Fruit fly (Drosophila melanogaster) whole organism, embryonic: ENCODE measurements around the gene tai.

Source experiments
- BEAF-32 ChIP-seq: fragments of 200-800 bp; sonication (Bioruptor generic); optimal IDR thresholded peaks from 3 replicates; lab custom pipeline; 2017; ENCODE audit warnings: missing biosample characterization, missing genetic modification characterization, mild to moderate bottlenecking, moderate library complexity, missing genetic modification reagents
- CG10209 ChIP-seq: fragments of 200-800 bp; sonication (Bioruptor generic); optimal IDR thresholded peaks from 3 replicates; lab custom pipeline; 2017; ENCODE audit warnings: missing biosample characterization, mild to moderate bottlenecking, missing genetic modification characterization, missing genetic modification reagents
- CG1024 ChIP-seq: fragments of 200-800 bp; sonication (Bioruptor generic); IDR thresholded peaks from 2 replicates; pipeline ENCODE4 v1.3.6; 2022; ENCODE audit warnings: missing biosample characterization, missing genetic modification characterization
- CG10654 ChIP-seq: fragments of 200-800 bp; sonication (Bioruptor generic); optimal IDR thresholded peaks from 2 replicates; lab custom pipeline; 2016; ENCODE audit warnings: missing biosample characterization, missing genetic modification characterization
- CG10959 ChIP-seq: fragments of 200-800 bp; sonication (Bioruptor generic); IDR thresholded peaks from 2 replicates; pipeline ENCODE4 v1.3.6; 2022; ENCODE audit warnings: missing biosample characterization, missing genetic modification characterization
- CG11696 ChIP-seq: fragments of 200-800 bp; sonication (Bioruptor generic); IDR thresholded peaks from 2 replicates; pipeline ENCODE4 v1.3.6; 2022; ENCODE audit warnings: missing biosample characterization, missing genetic modification characterization
- CG13624 ChIP-seq: fragments of 200-800 bp; sonication (Bioruptor generic); optimal IDR thresholded peaks from 2 replicates; lab custom pipeline; 2016; ENCODE audit warnings: missing biosample characterization, missing genetic modification characterization
- CG15011 ChIP-seq: fragments of 200-800 bp; sonication (Bioruptor generic); optimal IDR thresholded peaks from 3 replicates; lab custom pipeline; 2018; ENCODE audit warnings: missing biosample characterization, mild to moderate bottlenecking, missing genetic modification characterization
- CG17328 ChIP-seq: fragments of 200-800 bp; sonication (Bioruptor generic); IDR thresholded peaks from 2 replicates; pipeline ENCODE4 v1.3.6; 2022; ENCODE audit warnings: missing biosample characterization, missing genetic modification characterization
- CG2116 ChIP-seq: fragments of 200-800 bp; sonication (Bioruptor generic); optimal IDR thresholded peaks from 3 replicates; lab custom pipeline; 2018; ENCODE audit warnings: missing biosample characterization, mild to moderate bottlenecking, missing genetic modification characterization
- CG2678 ChIP-seq: fragments of 200-800 bp; sonication (Bioruptor generic); optimal IDR thresholded peaks from 3 replicates; lab custom pipeline; 2019; ENCODE audit warnings: missing biosample characterization, mild to moderate bottlenecking, missing genetic modification characterization, moderate library complexity
- CG30403 ChIP-seq: fragments of 200-800 bp; sonication (Bioruptor generic); optimal IDR thresholded peaks from 3 replicates; lab custom pipeline; 2016; ENCODE audit warnings: missing biosample characterization, missing genetic modification characterization
- CG3407 ChIP-seq: fragments of 200-800 bp; sonication (Bioruptor generic); optimal IDR thresholded peaks from 2 replicates; lab custom pipeline; 2018; ENCODE audit warnings: missing biosample characterization, mild to moderate bottlenecking, missing genetic modification characterization
- CG3726 ChIP-seq: fragments of 200-800 bp; sonication (Bioruptor generic); IDR thresholded peaks from 3 replicates; pipeline ENCODE4, ENCODE4 v1.3.6; 2022; ENCODE audit warnings: missing biosample characterization, missing genetic modification characterization
- CG7963 ChIP-seq: fragments of 200-800 bp; sonication (Bioruptor generic); IDR thresholded peaks from 3 replicates; pipeline ENCODE4 v1.3.6; 2022; ENCODE audit warnings: missing biosample characterization, missing genetic modification characterization; ENCODE audit not compliant: partially characterized antibody
- CG8089 ChIP-seq: fragments of 200-800 bp; sonication (Bioruptor generic); optimal IDR thresholded peaks from 3 replicates; lab custom pipeline; 2016; ENCODE audit warnings: missing biosample characterization, missing genetic modification characterization
- CG8281 ChIP-seq: fragments of 200-800 bp; sonication (Bioruptor generic); optimal IDR thresholded peaks from 2 replicates; lab custom pipeline; 2018; ENCODE audit warnings: missing biosample characterization, mild to moderate bottlenecking, missing genetic modification characterization, moderate library complexity
- CG9817 ChIP-seq: fragments of 200-800 bp; sonication (Bioruptor generic); optimal IDR thresholded peaks from 2 replicates; lab custom pipeline; 2018; ENCODE audit warnings: missing biosample characterization, mild to moderate bottlenecking, missing genetic modification characterization, moderate library complexity
- CHES-1-like ChIP-seq: fragments of 200-800 bp; sonication (Bioruptor generic); optimal IDR thresholded peaks from 2 replicates; lab custom pipeline; 2016; ENCODE audit warnings: missing biosample characterization, missing genetic modification characterization
- Dp ChIP-seq: fragments of 200-800 bp; sonication (Bioruptor generic); optimal IDR thresholded peaks from 2 replicates; lab custom pipeline; 2018; ENCODE audit warnings: missing biosample characterization, mild to moderate bottlenecking, missing genetic modification characterization, moderate library complexity
- Elba2 ChIP-seq: fragments of 200-800 bp; sonication (Bioruptor generic); optimal IDR thresholded peaks from 3 replicates; lab custom pipeline; 2016; ENCODE audit warnings: missing biosample characterization, missing genetic modification characterization
- Hr78 ChIP-seq, 2 experiments: fragments of 200-800 bp in 1 of 2; fragments of >200 bp in 1 of 2; sonication (Bioruptor generic) in 1 of 2; optimal IDR thresholded peaks; 2 replicates each; lab custom pipeline; 2017 to 2019; ENCODE audit warnings: missing biosample characterization in 2 of 2, missing genetic modification characterization in 2 of 2, mild to moderate bottlenecking in 1 of 2, moderate library complexity in 1 of 2
- Mad ChIP-seq: fragments of 200-800 bp; sonication (Bioruptor generic); optimal IDR thresholded peaks from 2 replicates; lab custom pipeline; 2016; ENCODE audit warnings: missing biosample characterization, missing genetic modification characterization
- Nf-YC ChIP-seq: fragments of 200-800 bp; optimal IDR thresholded peaks from 3 replicates; lab custom pipeline; 2019; ENCODE audit warnings: missing biosample characterization, mild to moderate bottlenecking, missing genetic modification characterization, moderate library complexity
- Optix ChIP-seq: fragments of 200-800 bp; sonication (Bioruptor generic); IDR thresholded peaks from 3 replicates; pipeline ENCODE4 v1.3.6; 2022; ENCODE audit warnings: missing biosample characterization, missing genetic modification characterization
- Poxn ChIP-seq: fragments of 200-800 bp; sonication (Bioruptor generic); IDR thresholded peaks from 2 replicates; pipeline ENCODE4 v1.3.6; 2022; ENCODE audit warnings: missing biosample characterization, missing genetic modification characterization
- Scr ChIP-seq: fragments of 200-800 bp; sonication (Bioruptor generic); IDR thresholded peaks from 2 replicates; pipeline ENCODE4 v1.3.6; 2022; ENCODE audit warnings: missing biosample characterization, missing genetic modification characterization; ENCODE audit not compliant: partially characterized antibody
- ac ChIP-seq: fragments of 200-800 bp; sonication (Bioruptor generic); optimal IDR thresholded peaks from 3 replicates; lab custom pipeline; 2017; ENCODE audit warnings: missing biosample characterization, mild to moderate bottlenecking, missing genetic modification characterization
- ara ChIP-seq: fragments of 200-800 bp; sonication (Bioruptor generic); IDR thresholded peaks from 2 replicates; pipeline ENCODE4 v1.3.6; 2022; ENCODE audit warnings: missing biosample characterization, missing genetic modification characterization
- ase ChIP-seq: fragments of 200-800 bp; sonication (Bioruptor generic); IDR thresholded peaks from 3 replicates; pipeline ENCODE4 v1.3.6; 2022; ENCODE audit warnings: missing biosample characterization, missing genetic modification characterization
- chinmo ChIP-seq: fragments of 200-800 bp; sonication (Bioruptor generic); IDR thresholded peaks from 4 replicates; pipeline ENCODE4 v1.3.6; 2022; ENCODE audit warnings: missing biosample characterization, missing genetic modification characterization; ENCODE audit not compliant: partially characterized antibody
- chm ChIP-seq: fragments of 200-800 bp; sonication (Bioruptor generic); IDR thresholded peaks from 2 replicates; pipeline ENCODE4 v1.3.6; 2022; ENCODE audit warnings: missing biosample characterization, missing genetic modification characterization
- ci ChIP-seq: fragments of 200-800 bp; sonication (Bioruptor generic); IDR thresholded peaks from 3 replicates; pipeline ENCODE4 v1.3.6; 2022; ENCODE audit warnings: missing biosample characterization, missing genetic modification characterization
- crol ChIP-seq: fragments of 200-800 bp; sonication (Bioruptor generic); IDR thresholded peaks from 2 replicates; pipeline ENCODE4 v1.3.6; 2022; ENCODE audit warnings: missing biosample characterization, missing genetic modification characterization
- da ChIP-seq: fragments of 200-800 bp; sonication (Bioruptor generic); optimal IDR thresholded peaks from 2 replicates; lab custom pipeline; 2016; ENCODE audit warnings: missing biosample characterization, missing genetic modification characterization
- disco-r ChIP-seq: fragments of 200-800 bp; sonication (Bioruptor generic); optimal IDR thresholded peaks from 2 replicates; lab custom pipeline; 2016; ENCODE audit warnings: missing biosample characterization, missing genetic modification characterization
- exex ChIP-seq: fragments of 200-800 bp; sonication (Bioruptor generic); optimal IDR thresholded peaks from 4 replicates; lab custom pipeline; 2018; ENCODE audit warnings: missing biosample characterization, mild to moderate bottlenecking, missing genetic modification characterization, moderate library complexity
- eyg ChIP-seq: fragments of 200-800 bp; sonication (Bioruptor generic); optimal IDR thresholded peaks from 3 replicates; lab custom pipeline; 2016; ENCODE audit warnings: missing biosample characterization, missing genetic modification characterization
- fd96Cb ChIP-seq: fragments of 200-800 bp; sonication (Bioruptor generic); optimal IDR thresholded peaks from 2 replicates; lab custom pipeline; 2018; ENCODE audit warnings: missing biosample characterization, mild to moderate bottlenecking, missing genetic modification characterization, moderate library complexity
- knrl ChIP-seq: fragments of 200-800 bp; sonication (Bioruptor generic); IDR thresholded peaks from 3 replicates; pipeline ENCODE4 v1.3.6; 2022; ENCODE audit warnings: missing biosample characterization, missing genetic modification characterization; ENCODE audit not compliant: partially characterized antibody
- phol ChIP-seq: fragments of 200-800 bp; sonication (Bioruptor generic); optimal IDR thresholded peaks from 3 replicates; lab custom pipeline; 2018; ENCODE audit warnings: missing biosample characterization, mild to moderate bottlenecking, missing genetic modification characterization, moderate library complexity
- pros ChIP-seq: fragments of 200-800 bp; sonication (Bioruptor generic); optimal IDR thresholded peaks from 3 replicates; lab custom pipeline; 2019; ENCODE audit warnings: missing biosample characterization, mild to moderate bottlenecking, missing genetic modification characterization, moderate library complexity
- pum ChIP-seq: fragments of 200-800 bp; sonication (Bioruptor generic); optimal IDR thresholded peaks from 2 replicates; lab custom pipeline; 2016; ENCODE audit warnings: missing biosample characterization, missing genetic modification characterization
- salm ChIP-seq: fragments of 200-800 bp; sonication (Bioruptor generic); optimal IDR thresholded peaks from 2 replicates; lab custom pipeline; 2018; ENCODE audit warnings: missing biosample characterization, mild to moderate bottlenecking, missing genetic modification characterization
- sd ChIP-seq: fragments of 200-800 bp; sonication (Bioruptor generic); optimal IDR thresholded peaks from 3 replicates; lab custom pipeline; 2018; ENCODE audit warnings: missing biosample characterization, mild to moderate bottlenecking, missing genetic modification characterization, moderate library complexity
- sisA ChIP-seq: fragments of 200-800 bp; sonication (Bioruptor generic); IDR thresholded peaks from 2 replicates; pipeline ENCODE4 v1.3.6; 2022; ENCODE audit warnings: missing biosample characterization, missing genetic modification characterization
- so ChIP-seq: fragments of 200-800 bp; sonication (Bioruptor generic); IDR thresholded peaks from 3 replicates; pipeline ENCODE4 v1.3.6; 2022; ENCODE audit warnings: missing biosample characterization, missing genetic modification characterization
- sug ChIP-seq: fragments of 200-800 bp; optimal IDR thresholded peaks from 2 replicates; lab custom pipeline; 2019; ENCODE audit warnings: missing biosample characterization, mild to moderate bottlenecking, missing genetic modification characterization, moderate library complexity
- tap ChIP-seq: fragments of 200-800 bp; optimal IDR thresholded peaks from 3 replicates; lab custom pipeline; 2019; ENCODE audit warnings: missing biosample characterization, mild to moderate bottlenecking, missing genetic modification characterization, moderate library complexity
- wor ChIP-seq: fragments of 200-800 bp; sonication (Bioruptor generic); IDR thresholded peaks from 2 replicates; pipeline ENCODE4 v1.3.6; 2022; ENCODE audit warnings: missing biosample characterization, missing genetic modification characterization
- zfh1 ChIP-seq: fragments of 200-800 bp; sonication (Bioruptor generic); IDR thresholded peaks from 3 replicates; pipeline ENCODE4 v1.3.6; 2022; ENCODE audit warnings: missing biosample characterization, missing genetic modification characterization
- zfh2 ChIP-seq: fragments of 200-800 bp; sonication (Bioruptor generic); optimal IDR thresholded peaks from 2 replicates; lab custom pipeline; 2016; ENCODE audit warnings: missing biosample characterization, missing genetic modification characterization

tai gene

dm6 chr2L:9123707-9124106 is 42.9 kb upstream of the tai start (continued):
- TF ChIP-seq disco-r (GFP tag; lab: Kevin White, UChicago) (no peak), CG13624 (GFP tag; lab: Kevin White, UChicago) (no peak), exex (tag; lab: Kevin White, UChicago) (peak; percentile 19), CG10209 (GFP tag; lab: Kevin White, UChicago) (no peak), Nf-YC (tag; lab: Kevin White, UChicago) (no peak), CG8281 (tag; lab: Kevin White, UChicago) (no peak), pros (GFP tag; lab: Kevin White, UChicago) (no peak), CG11696 (GFP tag; lab: Robert Waterston, UW) (peak; percentile 27; the same call in 1 of the 2 replicates), CG2678 (tag; lab: Kevin White, UChicago) (no peak), CG10654 (GFP tag; lab: Kevin White, UChicago) (no peak), zfh1 (GFP tag; lab: Robert Waterston, UW) (no peak), sug (tag; lab: Kevin White, UChicago) (peak; percentile 12), zfh2 (GFP tag; lab: Kevin White, UChicago) (no peak), pum (GFP tag; lab: Kevin White, UChicago) (no peak), CG2116 (peak; percentile 4), CG3407 (GFP tag; lab: Kevin White, UChicago) (no peak), Mad (GFP tag; lab: Kevin White, UChicago) (no peak), CG8089 (GFP tag; lab: Kevin White, UChicago) (no peak), da (GFP tag; lab: Kevin White, UChicago) (no peak), so (GFP tag; lab: Robert Waterston, UW) (peak; percentile 30; the same call in 1 of the 3 replicates), ci (GFP tag; lab: Robert Waterston, UW) (no peak), CG7963 (GFP tag; lab: Robert Waterston, UW) (no peak), crol (GFP tag; lab: Robert Waterston, UW) (peak; percentile 33; the same call in 1 of the 2 replicates), salm (tag; lab: Kevin White, UChicago) (peak; percentile 17), BEAF-32 (GFP tag; lab: Kevin White, UChicago) (no peak), CG30403 (no peak), sd (tag; lab: Kevin White, UChicago) (peak; percentile 56), Hr78 (GFP tag; optimal IDR thresholded peaks at IDR 0.05; lab: Kevin White, UChicago) (no peak), wor (no peak), Scr (no peak), eyg (GFP tag; lab: Kevin White, UChicago) (no peak), CG17328 (no peak), Elba2 (GFP tag; lab: Kevin White, UChicago) (no peak), fd96Cb (no peak), sisA (GFP tag; lab: Robert Waterston, UW) (no peak), Optix (GFP tag; lab: Robert Waterston, UW) (no peak), CG3726 (GFP tag; lab: Robert Waterston, UW) (no peak), chinmo (GFP tag; lab: Robert Waterston, UW) (0 out of 4 replicates have a peak, but pooled peaks have one; percentile 12), Dp (GFP tag; lab: Kevin White, UChicago) (no peak), knrl (GFP tag; lab: Robert Waterston, UW) (no peak), CG15011 (GFP tag; lab: Kevin White, UChicago) (no peak), Poxn (GFP tag; lab: Robert Waterston, UW) (no peak), tap (tag; lab: Kevin White, UChicago) (no peak), ac (GFP tag; lab: Kevin White, UChicago) (no peak), CHES-1-like (no peak), CG9817 (tag; lab: Kevin White, UChicago) (no peak), phol (tag; lab: Kevin White, UChicago) (no peak), CG1024 (GFP tag; lab: Robert Waterston, UW) (no peak), ara (GFP tag; lab: Robert Waterston, UW) (no peak), CG10959 (GFP tag; lab: Robert Waterston, UW) (no peak), ase (GFP tag; lab: Robert Waterston, UW) (no peak), chm (GFP tag; lab: Robert Waterston, UW) (peak; percentile 23; the same call in 1 of the 2 replicates)
